Fruit fly (Drosophila melanogaster): Measurements from ENCODE around the gene Nf1.

Gene Nf1

dm6 chr3R:26005978-26006934, 23.4 kb downstream of the Nf1 start:
- TF ChIP-seq Eip75B (GFP tag; optimal IDR thresholded peaks at IDR 0.05), result peak; percentile 60
- TF ChIP-seq Sox15 (GFP tag; optimal IDR thresholded peaks at IDR 0.05), result no peak
- peak; percentile 60 for TF ChIP-seq Met (GFP tag; optimal IDR thresholded peaks at IDR 0.05)
- TF ChIP-seq CG6808 (GFP tag; optimal IDR thresholded peaks at IDR 0.05), result peak; percentile 66
- no peak for TF ChIP-seq CG11762 (GFP tag; optimal IDR thresholded peaks at IDR 0.05; ENCODE audit: insufficient read depth)
- peak; percentile 61 for TF ChIP-seq CG6276 (GFP tag; optimal IDR thresholded peaks at IDR 0.05)
- TF ChIP-seq CG15336 (GFP tag; IDR thresholded peaks at IDR 0.05), result peak; percentile 58
- TF ChIP-seq Ets21C (GFP tag; optimal IDR thresholded peaks at IDR 0.05), result no peak
- TF ChIP-seq CG7368 (GFP tag; optimal IDR thresholded peaks at IDR 0.05), result no peak
- no peak for TF ChIP-seq acj6 (GFP tag; optimal IDR thresholded peaks at IDR 0.05)
- TF ChIP-seq cyc (GFP tag; optimal IDR thresholded peaks at IDR 0.05), result no peak
- peak; percentile 57 for TF ChIP-seq Ets96B (tag; optimal IDR thresholded peaks at IDR 0.05)
- TF ChIP-seq vri (GFP tag; optimal IDR thresholded peaks at IDR 0.05), result peak; percentile 47
- TF ChIP-seq Gug (GFP tag; IDR thresholded peaks at IDR 0.05), result 0 out of 2 replicates have a peak, but pooled peaks have one; percentile 29
- no peak for TF ChIP-seq CG10631 (GFP tag; optimal IDR thresholded peaks at IDR 0.05)
- no peak for TF ChIP-seq CG32006 (GFP tag; optimal IDR thresholded peaks at IDR 0.05)
- peak; percentile 79 for TF ChIP-seq dsx (GFP tag; optimal IDR thresholded peaks at IDR 0.05; ENCODE audit: poor library complexity, severe bottlenecking)
- TF ChIP-seq Hr4 (GFP tag; optimal IDR thresholded peaks at IDR 0.05), result peak; percentile 5
- no peak for TF ChIP-seq achi (GFP tag; optimal IDR thresholded peaks at IDR 0.05)
- peak; percentile 4 for TF ChIP-seq CG10669 (GFP tag; optimal IDR thresholded peaks at IDR 0.05)
- peak; percentile 71 for TF ChIP-seq Lpt (GFP tag; optimal IDR thresholded peaks at IDR 0.05)
- TF ChIP-seq CG16779 (tag; optimal IDR thresholded peaks at IDR 0.05), result peak; percentile 62
- no peak for TF ChIP-seq esn (GFP tag; optimal IDR thresholded peaks at IDR 0.05)
- peak; percentile 73 for TF ChIP-seq net (GFP tag; optimal IDR thresholded peaks at IDR 0.05)
- TF ChIP-seq CG11294 (GFP tag; IDR thresholded peaks at IDR 0.05), result no peak
- no peak for TF ChIP-seq CG4318 (GFP tag; optimal IDR thresholded peaks at IDR 0.05)
- TF ChIP-seq CG11902 (GFP tag; optimal IDR thresholded peaks at IDR 0.05), result no peak
- TF ChIP-seq CG6792 (GFP tag; optimal IDR thresholded peaks at IDR 0.05), result no peak
- TF ChIP-seq OdsH (GFP tag; optimal IDR thresholded peaks at IDR 0.05), result no peak
- TF ChIP-seq CG6163 (GFP tag; IDR thresholded peaks at IDR 0.05), result peak; percentile 33; the same call in 1 of the 3 replicates
- TF ChIP-seq fkh (GFP tag; optimal IDR thresholded peaks at IDR 0.05), result peak; percentile 62
- TF ChIP-seq fd85E (GFP tag; optimal IDR thresholded peaks at IDR 0.05), result no peak
- TF ChIP-seq CG6854 (GFP tag; optimal IDR thresholded peaks at IDR 0.05), result peak; percentile 79
- no peak for TF ChIP-seq CG8319 (GFP tag; optimal IDR thresholded peaks at IDR 0.05)
- TF ChIP-seq Eip78C (GFP tag), result peak; percentile 67
- TF ChIP-seq CG3919 (GFP tag; optimal IDR thresholded peaks at IDR 0.05), result peak; percentile 18
- TF ChIP-seq topi (GFP tag; optimal IDR thresholded peaks at IDR 0.05), result no peak
- peak; percentile 3 for TF ChIP-seq fd59A (GFP tag; optimal IDR thresholded peaks at IDR 0.05)
- TF ChIP-seq CG1621 (tag; optimal IDR thresholded peaks at IDR 0.05), result peak; percentile 54
- TF ChIP-seq Sox14 (GFP tag; optimal IDR thresholded peaks at IDR 0.05), result peak; percentile 12
- peak; percentile 12 for TF ChIP-seq CG34406 (GFP tag; optimal IDR thresholded peaks at IDR 0.05)
- peak; percentile 15 for TF ChIP-seq Eip93F (GFP tag; optimal IDR thresholded peaks at IDR 0.05)
- peak; percentile 33 for TF ChIP-seq Sox102F (GFP tag; optimal IDR thresholded peaks at IDR 0.05)
- TF ChIP-seq Smox (GFP tag; optimal IDR thresholded peaks at IDR 0.05), result peak; percentile 25
- no peak for TF ChIP-seq lz (GFP tag; optimal IDR thresholded peaks at IDR 0.05)
- peak; percentile 80 to 92 for TF ChIP-seq ss (GFP tag; optimal IDR thresholded peaks at IDR 0.05)
- no peak for TF ChIP-seq Hr39 (GFP tag; optimal IDR thresholded peaks at IDR 0.05)
- peak; percentile 69 for TF ChIP-seq CG9139 (GFP tag; optimal IDR thresholded peaks at IDR 0.05)
- peak; percentile 44 for TF ChIP-seq CG3032 (tag; optimal IDR thresholded peaks at IDR 0.05)
- no peak for TF ChIP-seq Hr38 (GFP tag; optimal IDR thresholded peaks at IDR 0.05)
